Worm (Caenorhabditis elegans) whole organism, young adult: ENCODE data around the gene sri-63.

Experiments used
- B0019.2 ChIP-seq: fragments of 200-800 bp; sonication (Bioruptor generic); conservative IDR thresholded peaks from 2 replicates; pipeline ENCODE4 v1.3.6; 2022; ENCODE audit warnings: missing genetic modification reagents, missing genetic modification characterization, missing compliant biosample characterization
- B0035.1 ChIP-seq: sonication (generic microtip); optimal IDR thresholded peaks from 2 replicates; lab custom pipeline; 2016; ENCODE audit warnings: missing genetic modification characterization, mild to moderate bottlenecking, missing compliant biosample characterization, missing genotype, missing genetic modification reagents
- F10E7.11 ChIP-seq: sonication (generic microtip); optimal IDR thresholded peaks from 2 replicates; lab custom pipeline; 2017; ENCODE audit warnings: mild to moderate bottlenecking, missing genetic modification characterization, moderate library complexity, missing compliant biosample characterization
- F57A8.1 ChIP-seq: fragments of 200-800 bp; sonication (Bioruptor generic); optimal IDR thresholded peaks from 2 replicates; lab custom pipeline; 2018; ENCODE audit warnings: mild to moderate bottlenecking, missing genetic modification characterization, moderate library complexity, missing compliant biosample characterization
- K11D2.4 ChIP-seq: fragments of 200-800 bp; sonication (Bioruptor generic); IDR thresholded peaks from 2 replicates; pipeline ENCODE4 v1.3.6; 2022; ENCODE audit warnings: missing genetic modification reagents, missing genetic modification characterization, missing compliant biosample characterization
- Y79H2A.3 ChIP-seq: fragments of 200-800 bp; sonication (Bioruptor generic); conservative IDR thresholded peaks from 2 replicates; pipeline ENCODE4 v1.3.6; 2022; ENCODE audit warnings: missing genetic modification reagents, missing genetic modification characterization, missing compliant biosample characterization
- attf-5 ChIP-seq: fragments of 200-800 bp; sonication (Bioruptor generic); optimal IDR thresholded peaks from 2 replicates; lab custom pipeline; 2018; ENCODE audit warnings: mild to moderate bottlenecking, missing genetic modification characterization, missing compliant biosample characterization
- ceh-27 ChIP-seq: fragments of 200-800 bp; sonication (Bioruptor generic); optimal IDR thresholded peaks from 2 replicates; lab custom pipeline; 2018; ENCODE audit warnings: mild to moderate bottlenecking, missing genetic modification characterization, moderate library complexity, missing compliant biosample characterization
- ceh-40 ChIP-seq: fragments of 200-800 bp; sonication (Bioruptor generic); IDR thresholded peaks from 2 replicates; pipeline ENCODE4 v1.3.6; 2022; ENCODE audit warnings: missing genetic modification characterization, missing compliant biosample characterization
- ceh-58 ChIP-seq: fragments of 200-800 bp; sonication (Bioruptor generic); IDR thresholded peaks from 2 replicates; pipeline ENCODE4 v1.3.6; 2022; ENCODE audit warnings: missing genetic modification characterization, missing compliant biosample characterization
- ceh-79 ChIP-seq: sonication (generic microtip); optimal IDR thresholded peaks from 2 replicates; lab custom pipeline; 2017; ENCODE audit warnings: mild to moderate bottlenecking, missing genetic modification characterization, missing compliant biosample characterization
- dox-1 ChIP-seq: fragments of 200-800 bp; sonication (Bioruptor generic); IDR thresholded peaks from 2 replicates; pipeline ENCODE4 v1.3.6; 2022; ENCODE audit warnings: missing genetic modification reagents, missing genetic modification characterization, missing compliant biosample characterization
- efl-1 ChIP-seq: fragments of 150-350 bp; optimal IDR thresholded peaks from 2 replicates; lab custom pipeline; 2014; ENCODE audit warnings: missing biosample characterization, missing genetic modification reagents, missing genetic modification characterization
- ekl-4 ChIP-seq: fragments of 200-800 bp; sonication (Bioruptor generic); IDR thresholded peaks from 2 replicates; pipeline ENCODE4 v1.3.6; 2022; ENCODE audit warnings: missing genetic modification reagents, missing genetic modification characterization, missing compliant biosample characterization
- gei-17 ChIP-seq: fragments of 200-800 bp; sonication (Bioruptor generic); optimal IDR thresholded peaks from 2 replicates; lab custom pipeline; 2018; ENCODE audit warnings: mild to moderate bottlenecking, missing genetic modification characterization, missing compliant biosample characterization
- hmg-1.2 ChIP-seq: fragments of 200-800 bp; sonication (Bioruptor generic); IDR thresholded peaks from 2 replicates; pipeline ENCODE4 v1.3.6; 2022; ENCODE audit warnings: missing genetic modification reagents, missing genetic modification characterization, missing compliant biosample characterization
- hrde-1 ChIP-seq: sonication (generic microtip); optimal IDR thresholded peaks from 2 replicates; lab custom pipeline; 2016; ENCODE audit warnings: missing genetic modification characterization, mild to moderate bottlenecking, missing compliant biosample characterization, moderate library complexity, missing genotype, missing genetic modification reagents, borderline replicate concordance
- let-526 ChIP-seq: fragments of 200-800 bp; sonication (Bioruptor generic); IDR thresholded peaks from 2 replicates; pipeline ENCODE4 v1.3.6; 2022; ENCODE audit warnings: missing genetic modification reagents, missing genetic modification characterization, missing compliant biosample characterization
- lin-26 ChIP-seq: fragments of 200-800 bp; sonication (Bioruptor generic); IDR thresholded peaks from 2 replicates; pipeline ENCODE4 v1.3.6; 2022; ENCODE audit warnings: missing genetic modification reagents, missing genetic modification characterization, missing compliant biosample characterization
- lin-35 ChIP-seq, 3 experiments: fragments of 150-350 bp in 2 of 3; sonication (generic microtip) in 1 of 3; optimal IDR thresholded peaks; 2 replicates each; lab custom pipeline; 2014 to 2018; ENCODE audit warnings: missing biosample characterization in 3 of 3, missing genetic modification characterization in 3 of 3, missing genetic modification reagents in 3 of 3
- lsl-1 ChIP-seq: fragments of 200-800 bp; sonication (Bioruptor generic); optimal IDR thresholded peaks from 2 replicates; lab custom pipeline; 2018; ENCODE audit warnings: mild to moderate bottlenecking, missing genetic modification characterization, moderate library complexity, missing compliant biosample characterization
- lsy-27 ChIP-seq: sonication (generic microtip); optimal IDR thresholded peaks from 2 replicates; lab custom pipeline; 2017; ENCODE audit warnings: missing genetic modification characterization, mild to moderate bottlenecking, missing compliant biosample characterization, antibody characterized with exemption, missing genotype, borderline replicate concordance; ENCODE audit not compliant: insufficient read depth
- madf-6 ChIP-seq: fragments of 200-800 bp; sonication (Bioruptor generic); IDR thresholded peaks from 2 replicates; pipeline ENCODE4 v1.3.6; 2022; ENCODE audit warnings: missing genetic modification reagents, missing genetic modification characterization, missing compliant biosample characterization
- madf-8 ChIP-seq: fragments of 200-800 bp; sonication (Bioruptor generic); conservative IDR thresholded peaks from 2 replicates; pipeline ENCODE4 v1.3.6; 2022; ENCODE audit warnings: missing genetic modification reagents, missing genetic modification characterization, missing compliant biosample characterization
- nfyb-1 ChIP-seq: fragments of 200-800 bp; sonication (Bioruptor generic); IDR thresholded peaks from 2 replicates; pipeline ENCODE4 v1.3.6; 2022; ENCODE audit warnings: missing genetic modification reagents, missing genetic modification characterization, missing compliant biosample characterization
- sptf-2 ChIP-seq: fragments of 200-800 bp; sonication (Bioruptor generic); optimal IDR thresholded peaks from 2 replicates; lab custom pipeline; 2018; ENCODE audit warnings: mild to moderate bottlenecking, missing genetic modification characterization, missing compliant biosample characterization
- tbp1 ChIP-seq: fragments of 200-800 bp; sonication (Bioruptor generic); optimal IDR thresholded peaks from 2 replicates; lab custom pipeline; 2018; ENCODE audit warnings: mild to moderate bottlenecking, missing genetic modification characterization, missing compliant biosample characterization
- tbx-9 ChIP-seq: sonication (generic microtip); optimal IDR thresholded peaks from 2 replicates; lab custom pipeline; 2016; ENCODE audit warnings: borderline replicate concordance, missing genetic modification characterization, inconsistent platforms, missing compliant biosample characterization
- unc-130 ChIP-seq: sonication (generic microtip); optimal IDR thresholded peaks from 2 replicates; lab custom pipeline; 2016; ENCODE audit warnings: missing genetic modification reagents, missing genetic modification characterization, missing compliant biosample characterization
- xnd-1 ChIP-seq: sonication (generic microtip); optimal IDR thresholded peaks from 2 replicates; lab custom pipeline; 2016; ENCODE audit warnings: missing genotype, missing genetic modification reagents, missing genetic modification characterization, missing compliant biosample characterization
- zfh-2 ChIP-seq: fragments of 200-800 bp; sonication (Bioruptor generic); conservative IDR thresholded peaks from 2 replicates; pipeline ENCODE4 v1.3.6; 2022; ENCODE audit warnings: missing genetic modification reagents, missing genetic modification characterization, missing compliant biosample characterization
- ztf-25 ChIP-seq: fragments of 200-800 bp; sonication (Bioruptor generic); IDR thresholded peaks from 2 replicates; pipeline ENCODE4 v1.3.6; 2022; ENCODE audit warnings: missing genetic modification reagents, missing genetic modification characterization, missing compliant biosample characterization
- ztf-26 ChIP-seq: sonication (generic microtip); optimal IDR thresholded peaks from 2 replicates; lab custom pipeline; 2017; ENCODE audit warnings: missing genetic modification characterization, missing compliant biosample characterization
- ztf-28 ChIP-seq: fragments of 200-800 bp; sonication (Bioruptor generic); IDR thresholded peaks from 2 replicates; pipeline ENCODE4 v1.3.6; 2022; ENCODE audit warnings: missing genetic modification reagents, missing genetic modification characterization, missing compliant biosample characterization
- ztf-3 ChIP-seq: fragments of 200-800 bp; sonication (Bioruptor generic); optimal IDR thresholded peaks from 2 replicates; lab custom pipeline; 2018; ENCODE audit warnings: mild to moderate bottlenecking, missing genetic modification characterization, missing compliant biosample characterization

The sri-63 gene

ce11 chrII:3274923-3275322, 12.2 kb upstream of the sri-63 start, which contains the start of gene F02E11.3:
F02E11.3 (minus strand) TSS chrII:3275023.
- TF ChIP-seq zfh-2 (GFP tag; lab: Robert Waterston, UW), result 0 out of 2 replicates have a peak, but pooled peaks have one; percentile 43
- TF ChIP-seq efl-1 (GFP tag; lab: Kevin White, UChicago), result no peak

DNA sequence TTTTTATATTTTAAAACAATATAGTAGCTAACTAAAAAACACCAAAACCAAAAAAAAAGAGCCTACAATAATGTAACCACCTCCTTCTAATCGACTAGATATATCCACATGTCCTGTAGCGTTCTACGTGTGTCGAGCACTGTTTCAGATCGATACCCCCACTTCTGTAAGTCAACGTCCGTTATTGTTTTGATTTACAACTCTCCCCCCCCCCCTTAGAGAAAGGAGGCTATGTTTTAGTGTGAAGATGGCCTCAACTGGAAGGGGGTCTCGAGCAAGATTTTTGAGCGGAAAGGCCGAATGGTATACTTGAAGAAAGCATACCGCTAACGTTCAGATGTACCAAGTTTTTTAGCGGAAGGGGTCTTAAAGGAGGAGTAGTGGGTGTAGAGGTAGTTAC, 9.5 kb upstream of the sri-63 start, which contains the start of gene F02E11.4:
Gene F02E11.4, minus strand, starts transcription at position 101 of the 400 bp plus-strand sequence.
- TF ChIP-seq lsl-1, result no peak
- TF ChIP-seq Y79H2A.3 (GFP tag; lab: Robert Waterston, UW), result no peak
- TF ChIP-seq ceh-79 (tag; lab: Kevin White, UChicago), result no peak
- no peak for TF ChIP-seq ceh-40 (GFP tag; lab: Robert Waterston, UW)
- TF ChIP-seq ceh-27, result no peak
- no peak for TF ChIP-seq tbx-9 (tag; lab: Kevin White, UChicago)
- no peak for TF ChIP-seq unc-130
- TF ChIP-seq attf-5 (GFP tag; lab: Kevin White, UChicago), result no peak
- no peak for TF ChIP-seq B0035.1 (tag; lab: Kevin White, UChicago)
- TF ChIP-seq K11D2.4 (GFP tag; lab: Robert Waterston, UW), result no peak
- no peak for TF ChIP-seq lsy-27
- TF ChIP-seq madf-8 (GFP tag; lab: Robert Waterston, UW), result no peak
- TF ChIP-seq F10E7.11, result no peak
- no peak for TF ChIP-seq hmg-1.2 (GFP tag; lab: Robert Waterston, UW)
- TF ChIP-seq F57A8.1, result no peak
- TF ChIP-seq B0019.2, result no peak
- no peak for TF ChIP-seq nfyb-1 (GFP tag; lab: Robert Waterston, UW)
- no peak for TF ChIP-seq sptf-2 (GFP tag; lab: Kevin White, UChicago)

DNA sequence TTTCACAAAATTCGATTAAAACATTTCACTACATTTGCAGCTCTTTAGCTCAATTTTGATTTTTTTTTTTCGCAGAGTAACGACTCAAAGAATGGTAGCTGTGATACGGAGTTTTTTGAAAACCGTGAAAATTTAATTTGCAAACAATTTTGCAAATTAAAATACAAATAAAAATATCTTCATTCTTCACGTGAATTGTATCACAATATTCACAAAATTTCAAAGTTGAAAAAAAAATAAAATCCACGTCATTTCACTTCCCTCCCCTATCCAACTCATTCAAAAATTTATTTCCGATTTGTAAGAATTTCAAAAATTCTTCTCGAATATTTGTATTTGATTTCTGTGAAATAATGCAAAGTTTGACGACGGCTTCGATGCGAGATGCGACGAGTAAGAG, 8.5 kb upstream of the sri-63 start, which contains the start of gene wht-4:
Gene wht-4, plus strand, starts transcription at position 301 of the 400 bp plus-strand sequence.
- TF ChIP-seq ztf-25 (no peak), ztf-3 (GFP tag; lab: Kevin White, UChicago) (no peak), F10E7.11 (no peak), attf-5 (GFP tag; lab: Kevin White, UChicago) (no peak), lin-35 (GFP tag; optimal IDR thresholded peaks at IDR 0.05; lab: Kevin White, UChicago) (no peak), ceh-40 (GFP tag; lab: Robert Waterston, UW) (no peak), lin-26 (GFP tag; lab: Robert Waterston, UW) (no peak), B0035.1 (tag; lab: Kevin White, UChicago) (no peak), madf-6 (no peak), ceh-58 (GFP tag; lab: Robert Waterston, UW) (no peak), F57A8.1 (no peak), let-526 (GFP tag; lab: Robert Waterston, UW) (no peak), xnd-1 (tag; lab: Kevin White, UChicago) (no peak), dox-1 (GFP tag; lab: Robert Waterston, UW) (no peak), zfh-2 (GFP tag; lab: Robert Waterston, UW) (no peak)

ce11 chrII:3282353-3282752, 4.8 kb upstream of the sri-63 start, which contains the start of gene nep-13:
nep-13 (plus strand) TSS chrII:3282653.
- TF ChIP-seq tbp1 (GFP tag; lab: Kevin White, UChicago), result no peak

- no peak for TF ChIP-seq ztf-26 (tag; lab: Kevin White, UChicago)
- TF ChIP-seq ztf-28 (GFP tag; lab: Robert Waterston, UW), result no peak
- no peak for TF ChIP-seq let-526 (GFP tag; lab: Robert Waterston, UW)
- no peak for TF ChIP-seq hrde-1
- TF ChIP-seq ekl-4 (GFP tag; lab: Robert Waterston, UW), result no peak
- TF ChIP-seq gei-17 (GFP tag; lab: Kevin White, UChicago), result no peak
Measured at ce11 chrII:3284558-3284957, 2.6 kb upstream of the sri-63 start, which contains the start of gene scl-15. scl-15 (minus strand) TSS chrII:3284658.
